Fruit fly (Drosophila melanogaster): Measurements from ENCODE around the gene CG14322.
A peak's percentile ranks its signal among the peaks of the same experiment; 100 is the strongest.

Gene CG14322

DNA sequence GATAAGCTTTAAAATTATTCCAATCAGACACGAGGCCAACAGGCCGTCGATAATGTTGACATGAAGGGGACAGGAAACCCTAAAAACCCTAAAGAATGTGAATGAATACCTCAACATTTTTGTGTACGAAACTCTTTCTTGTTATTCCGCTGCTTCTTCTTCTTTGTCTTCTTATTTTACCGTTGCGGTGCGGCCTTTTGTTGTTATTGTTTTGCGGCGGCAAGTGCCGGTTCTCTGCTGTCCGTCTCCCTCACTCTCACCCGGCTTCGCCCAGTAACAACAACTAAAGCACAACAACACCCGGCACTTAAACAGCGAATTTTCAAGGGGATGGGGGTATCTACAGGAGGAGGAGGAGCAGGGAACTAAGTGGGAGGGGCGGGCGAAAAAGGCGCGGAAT lies 66.9 kb downstream of the CG14322 start (continued):
- TF ChIP-seq CG12659 (GFP tag; optimal IDR thresholded peaks at IDR 0.05) (no peak), ab (GFP tag; optimal IDR thresholded peaks at IDR 0.05) (no peak), CG7839 (tag; optimal IDR thresholded peaks at IDR 0.05) (no peak), CG17802 (tag; optimal IDR thresholded peaks at IDR 0.05) (no peak), Deaf1 (tag; optimal IDR thresholded peaks at IDR 0.05) (no peak), CG9215 (GFP tag; IDR thresholded peaks at IDR 0.05) (no peak), CG6791 (GFP tag; IDR thresholded peaks at IDR 0.05; ENCODE audit: partially characterized antibody) (peak; percentile 45; the same call in 1 of the 3 replicates), insv (GFP tag; optimal IDR thresholded peaks at IDR 0.05) (peak in 1 of 2 experiments; percentile 18), Hand (GFP tag; optimal IDR thresholded peaks at IDR 0.05) (no peak), sd (tag; optimal IDR thresholded peaks at IDR 0.05) (peak; percentile 65), disco-r (GFP tag; optimal IDR thresholded peaks at IDR 0.05) (no peak), fd96Cb (tag; optimal IDR thresholded peaks at IDR 0.05) (no peak), crp (GFP tag; optimal IDR thresholded peaks at IDR 0.05) (no peak), peb (GFP tag; IDR thresholded peaks at IDR 0.05) (no peak), CG31441 (GFP tag; IDR thresholded peaks at IDR 0.05) (no peak), oc (tag; optimal IDR thresholded peaks at IDR 0.05) (no peak), CG10654 (GFP tag; optimal IDR thresholded peaks at IDR 0.05) (no peak), Fer3 (tag; optimal IDR thresholded peaks at IDR 0.05) (no peak), Sry-δ (GFP tag; optimal IDR thresholded peaks at IDR 0.05) (no peak), fd102C (GFP tag; optimal IDR thresholded peaks at IDR 0.05) (no peak), CG34422 (GFP tag; IDR thresholded peaks at IDR 0.05) (peak; percentile 11; the same call in 1 of the 3 replicates), Awh (GFP tag; IDR thresholded peaks at IDR 0.05) (no peak), CG14965 (GFP tag; optimal IDR thresholded peaks at IDR 0.05; ENCODE audit: borderline replicate concordance) (no peak), Sry-β (GFP tag; optimal IDR thresholded peaks at IDR 0.05) (no peak), grau (tag; optimal IDR thresholded peaks at IDR 0.05) (no peak), Mrtf (GFP tag; IDR thresholded peaks at IDR 0.05) (no peak), otp (GFP tag; IDR thresholded peaks at IDR 0.05) (no peak), CG13424 (tag; optimal IDR thresholded peaks at IDR 0.05) (no peak), Xbp1 (GFP tag; optimal IDR thresholded peaks at IDR 0.05) (no peak), Poxn (GFP tag; IDR thresholded peaks at IDR 0.05) (no peak), ranshi (GFP tag; IDR thresholded peaks at IDR 0.05) (no peak), jigr1 (GFP tag; IDR thresholded peaks at IDR 0.05) (no peak), mam (GFP tag; optimal IDR thresholded peaks at IDR 0.05) (no peak), Asciz (GFP tag; optimal IDR thresholded peaks at IDR 0.05) (no peak), CG15479 (GFP tag; optimal IDR thresholded peaks at IDR 0.05) (no peak), CG8290 (GFP tag; optimal IDR thresholded peaks at IDR 0.05) (no peak), CG8290 (tag; optimal IDR thresholded peaks at IDR 0.05) (no peak), CG10321 (GFP tag; IDR thresholded peaks at IDR 0.05) (no peak), CG3281 (GFP tag; optimal IDR thresholded peaks at IDR 0.05) (no peak), ewg (GFP tag; optimal IDR thresholded peaks at IDR 0.05) (no peak), phol (tag; optimal IDR thresholded peaks at IDR 0.05) (no peak), cato (GFP tag; optimal IDR thresholded peaks at IDR 0.05; ENCODE audit: borderline replicate concordance) (no peak)
